Worm (Caenorhabditis elegans): Measurements from ENCODE around the gene H41C03.2.

DNA sequence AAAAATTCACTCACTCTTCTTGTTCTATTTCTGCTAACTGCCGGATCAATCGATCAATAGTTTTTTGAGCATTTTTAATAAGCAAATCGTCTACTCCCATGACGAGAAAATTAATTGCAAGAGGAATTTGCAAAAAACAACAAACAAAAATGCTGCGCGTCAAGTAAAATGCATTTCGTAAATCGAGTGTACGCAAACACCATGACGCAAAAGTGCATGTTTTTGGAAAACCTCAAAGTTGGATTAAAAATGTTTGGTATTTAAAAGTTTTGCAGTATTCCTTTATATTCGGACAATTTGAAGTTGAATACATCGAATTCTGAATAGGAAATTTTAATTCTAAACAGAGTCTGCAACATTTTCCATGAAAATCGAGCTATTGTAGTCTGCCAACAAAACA lies 12.7 kb downstream of the H41C03.2 start, which contains the start of gene ZK1248.19:
- no peak for TF ChIP-seq elt-2 (tag; optimal IDR thresholded peaks at IDR 0.05)
- no peak for TF ChIP-seq lsy-12 (tag; optimal IDR thresholded peaks at IDR 0.05)
- TF ChIP-seq elt-3 (tag; optimal IDR thresholded peaks at IDR 0.05): no peak
- TF ChIP-seq ceh-16 (tag; optimal IDR thresholded peaks at IDR 0.05): no peak
- TF ChIP-seq ceh-82 (tag; optimal IDR thresholded peaks at IDR 0.05): no peak

All from whole organism, L3 larva.